Worm (Caenorhabditis elegans) whole organism, early embryonic: ENCODE results near the gene W01D2.6.

Experiments
- flt-1 ChIP-seq: fragments of 200-800 bp; sonication (Bioruptor generic); IDR thresholded peaks from 2 replicates; pipeline ENCODE4 v1.3.6; 2022; ENCODE audit warnings: missing genetic modification characterization, missing compliant biosample characterization
- tbx-11 ChIP-seq: fragments of 200-800 bp; sonication (Bioruptor generic); IDR thresholded peaks from 2 replicates; pipeline ENCODE4 v1.3.6; 2022; ENCODE audit warnings: missing genetic modification characterization, missing compliant biosample characterization

DNA sequence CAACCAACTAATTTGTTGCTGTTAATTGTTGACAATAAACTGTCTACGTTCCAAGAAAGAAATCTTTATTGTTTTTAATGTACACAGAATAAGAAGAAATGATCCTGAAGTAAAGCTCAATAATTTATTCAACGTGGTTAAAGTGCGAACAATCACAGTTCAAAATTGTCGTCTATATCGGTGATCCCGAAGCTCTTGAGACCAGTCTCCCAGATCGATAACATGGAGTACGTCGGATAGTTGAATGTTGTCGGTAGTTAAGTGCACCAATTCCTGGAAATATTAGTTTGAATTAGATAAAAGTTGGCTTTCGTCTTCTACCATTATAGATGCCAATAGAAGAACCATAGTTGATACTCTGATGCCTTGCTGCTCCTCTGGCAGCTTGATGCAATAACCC, 7.3 kb downstream of the W01D2.6 start:
- TF ChIP-seq flt-1 (GFP tag; lab: Robert Waterston, UW) (no peak), tbx-11 (no peak)
